Worm (Caenorhabditis elegans): ENCODE measurements around the gene F22F7.2.

Gene F22F7.2

ce11 chrV:2126996-2127585 is 4.5 kb downstream of the F22F7.2 start, which contains the start of gene ldp-1 (continued):
- TF ChIP-seq madf-8 (GFP tag; conservative IDR thresholded peaks at IDR 0.05) (peak; percentile 16; the same call in 1 of the 2 replicates), F22D6.2 (tag; optimal IDR thresholded peaks at IDR 0.05) (peak; percentile 60), lsl-1 (GFP tag; optimal IDR thresholded peaks at IDR 0.05) (peak; percentile 7), Y56A3A.18 (GFP tag; IDR thresholded peaks at IDR 0.05) (no peak), rcor-1 (GFP tag; IDR thresholded peaks at IDR 0.05) (peak; percentile 46; the same call in 1 of the 2 replicates), athp-1 (tag; optimal IDR thresholded peaks at IDR 0.05) (no peak), lin-40 (tag; optimal IDR thresholded peaks at IDR 0.05) (peak; percentile 61), ceh-91 (GFP tag; IDR thresholded peaks at IDR 0.05) (peak; percentile 45; the same call in 1 of the 2 replicates), mel-28 (tag; optimal IDR thresholded peaks at IDR 0.05; ENCODE audit: borderline replicate concordance) (no peak), mxl-1 (tag; optimal IDR thresholded peaks at IDR 0.05) (no peak), lsy-27 (tag; optimal IDR thresholded peaks at IDR 0.05; ENCODE audit: borderline replicate concordance, insufficient read depth) (no peak), tlf-1 (GFP tag; optimal IDR thresholded peaks at IDR 0.05) (no peak), ceh-58 (GFP tag; IDR thresholded peaks at IDR 0.05) (no peak), rpc-1 (optimal IDR thresholded peaks at IDR 0.05) (no peak), rpc-1 (tag; optimal IDR thresholded peaks at IDR 0.05) (no peak), nfya-2 (GFP tag; IDR thresholded peaks at IDR 0.05) (no peak), T07F8.4 (tag; optimal IDR thresholded peaks at IDR 0.05) (no peak), unc-62 (GFP tag; optimal IDR thresholded peaks at IDR 0.05) (no peak), madf-10 (tag; optimal IDR thresholded peaks at IDR 0.05) (no peak), nfyb-1 (GFP tag; IDR thresholded peaks at IDR 0.05) (no peak), nfya-1 (tag; optimal IDR thresholded peaks at IDR 0.05; ENCODE audit: borderline replicate concordance, insufficient read depth) (no peak), ztf-6 (GFP tag; IDR thresholded peaks at IDR 0.05) (no peak), dpl-1 (GFP tag; optimal IDR thresholded peaks at IDR 0.05) (peak; percentile 73), Y67H2A.10 (GFP tag; conservative IDR thresholded peaks at IDR 0.05) (no peak), unc-130 (GFP tag; optimal IDR thresholded peaks at IDR 0.05) (peak; percentile 76), bed-2 (GFP tag; IDR thresholded peaks at IDR 0.05) (no peak), ama-1 (optimal IDR thresholded peaks at IDR 0.05) (no peak), ama-1 (GFP tag; optimal IDR thresholded peaks at IDR 0.05) (no peak), K12H6.12 (tag; optimal IDR thresholded peaks at IDR 0.05) (no peak), somi-1 (GFP tag; optimal IDR thresholded peaks at IDR 0.05) (no peak), aptf-3 (GFP tag; IDR thresholded peaks at IDR 0.05) (no peak), F39B2.1 (GFP tag; IDR thresholded peaks at IDR 0.05) (no peak), Y53G8AR.9 (GFP tag; conservative IDR thresholded peaks at IDR 0.05) (no peak), madf-6 (GFP tag; IDR thresholded peaks at IDR 0.05) (peak; percentile 66), gei-17 (GFP tag; optimal IDR thresholded peaks at IDR 0.05) (no peak), Y53F4B.3 (GFP tag; IDR thresholded peaks at IDR 0.05) (no peak), ceh-100 (GFP tag; IDR thresholded peaks at IDR 0.05) (no peak), D2030.7 (GFP tag; IDR thresholded peaks at IDR 0.05) (peak; percentile 20; the same call in 1 of the 2 replicates), lin-35 (GFP tag; optimal IDR thresholded peaks at IDR 0.05) (peak; percentile 10 to 81 (median 34)), attf-3 (GFP tag; conservative IDR thresholded peaks at IDR 0.05) (no peak), ceh-40 (GFP tag; IDR thresholded peaks at IDR 0.05) (no peak), Y79H2A.3 (GFP tag; conservative IDR thresholded peaks at IDR 0.05) (no peak), F23B12.7 (tag; optimal IDR thresholded peaks at IDR 0.05; ENCODE audit: insufficient read depth) (no peak), pbrm-1 (GFP tag; IDR thresholded peaks at IDR 0.05) (0 out of 2 replicates have a peak, but pooled peaks have one; percentile 32), hrde-1 (tag; optimal IDR thresholded peaks at IDR 0.05; ENCODE audit: borderline replicate concordance) (no peak), pha-4 (tag; optimal IDR thresholded peaks at IDR 0.05) (no peak), atf-7 (tag; optimal IDR thresholded peaks at IDR 0.05) (no peak), ztf-22 (GFP tag; optimal IDR thresholded peaks at IDR 0.05) (no peak), egrh-3 (GFP tag; IDR thresholded peaks at IDR 0.05) (no peak)

All from whole organism, young adult.